Worm (Caenorhabditis elegans): ENCODE measurements around the gene lea-1.
A peak's percentile ranks its signal among the peaks of the same experiment; 100 is the strongest.

lea-1 gene

DNA sequence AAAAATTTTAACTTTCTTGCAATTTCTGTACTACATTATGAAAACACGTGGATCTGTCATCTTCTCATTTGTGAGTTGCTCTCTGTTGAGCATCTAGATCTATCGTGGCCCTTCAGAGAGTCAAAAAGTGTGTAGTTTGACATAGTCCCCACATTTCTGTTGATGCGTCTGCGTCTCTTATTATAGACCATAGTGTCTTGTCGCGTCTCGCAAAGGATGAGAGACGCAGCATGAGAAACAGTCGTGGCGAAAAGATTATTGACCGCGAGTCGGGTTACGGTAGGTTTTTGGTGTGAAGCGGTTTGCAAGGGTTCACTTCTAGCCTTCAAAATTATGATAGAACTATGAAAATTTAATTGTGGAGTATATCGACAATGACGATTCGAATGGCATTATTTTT, 30.5 kb downstream of the lea-1 start (continued):
- TF ChIP-seq ceh-62 (tag; optimal IDR thresholded peaks at IDR 0.05) (no peak), nhr-77 (tag; optimal IDR thresholded peaks at IDR 0.05) (no peak), ceh-82 (tag; optimal IDR thresholded peaks at IDR 0.05) (no peak), lin-38 (GFP tag; IDR thresholded peaks at IDR 0.05) (no peak), ces-1 (GFP tag; optimal IDR thresholded peaks at IDR 0.05) (no peak), D1046.2 (GFP tag; IDR thresholded peaks at IDR 0.05) (no peak), cey-2 (tag; optimal IDR thresholded peaks at IDR 0.05; ENCODE audit: borderline replicate concordance, insufficient read depth) (no peak), Y75B8A.6 (GFP tag; IDR thresholded peaks at IDR 0.05) (no peak), lin-15B (tag; optimal IDR thresholded peaks at IDR 0.05) (no peak), Y48G9A.11 (GFP tag; IDR thresholded peaks at IDR 0.05) (no peak), nhr-11 (tag; optimal IDR thresholded peaks at IDR 0.05) (peak; percentile 46), fos-1 (tag; optimal IDR thresholded peaks at IDR 0.05) (no peak), T26A8.4 (GFP tag; IDR thresholded peaks at IDR 0.05) (peak; percentile 38; the same call in 1 of the 2 replicates), daf-19 (GFP tag; conservative IDR thresholded peaks at IDR 0.05) (no peak), php-3 (GFP tag; IDR thresholded peaks at IDR 0.05) (no peak), daf-12 (tag; optimal IDR thresholded peaks at IDR 0.05) (no peak), set-16 (GFP tag; IDR thresholded peaks at IDR 0.05) (no peak), mes-2 (tag; optimal IDR thresholded peaks at IDR 0.05; ENCODE audit: poor library complexity, severe bottlenecking) (peak; percentile 79), sdz-12 (GFP tag; optimal IDR thresholded peaks at IDR 0.05) (no peak), hmg-1.1 (GFP tag; IDR thresholded peaks at IDR 0.05) (peak; percentile 78), aly-2 (tag; optimal IDR thresholded peaks at IDR 0.05) (no peak), ctbp-1 (GFP tag; IDR thresholded peaks at IDR 0.05) (peak; percentile 50; the same call in 1 of the 2 replicates), lin-1 (GFP tag; IDR thresholded peaks at IDR 0.05) (no peak), ZK337.2 (GFP tag; IDR thresholded peaks at IDR 0.05) (no peak), mdl-1 (tag; optimal IDR thresholded peaks at IDR 0.05) (peak; percentile 45 to 65), ceh-32 (tag; optimal IDR thresholded peaks at IDR 0.05; ENCODE audit: poor library complexity) (no peak), skn-1 (tag; optimal IDR thresholded peaks at IDR 0.05) (no peak), lin-13 (GFP tag; optimal IDR thresholded peaks at IDR 0.05) (no peak), mep-1 (tag; optimal IDR thresholded peaks at IDR 0.05) (no peak), nhr-10 (tag; optimal IDR thresholded peaks at IDR 0.05) (no peak), lin-39 (tag; optimal IDR thresholded peaks at IDR 0.05) (no peak), T20F7.1 (GFP tag; optimal IDR thresholded peaks at IDR 0.05) (no peak), saeg-2 (GFP tag; IDR thresholded peaks at IDR 0.05) (no peak), madf-5 (GFP tag; IDR thresholded peaks at IDR 0.05) (no peak), mxl-3 (GFP tag; optimal IDR thresholded peaks at IDR 0.05) (peak; percentile 57), nhr-42 (GFP tag; IDR thresholded peaks at IDR 0.05) (no peak), madf-9 (GFP tag; conservative IDR thresholded peaks at IDR 0.05) (no peak), ztf-11 (tag; optimal IDR thresholded peaks at IDR 0.05) (no peak), gei-8 (GFP tag; optimal IDR thresholded peaks at IDR 0.05) (no peak), pqm-1 (tag; optimal IDR thresholded peaks at IDR 0.05) (no peak), R02D3.7 (tag; optimal IDR thresholded peaks at IDR 0.05) (no peak), nhr-48 (tag; optimal IDR thresholded peaks at IDR 0.05) (peak; percentile 15), spr-1 (tag; optimal IDR thresholded peaks at IDR 0.05) (peak; percentile 10), lsy-2 (tag; optimal IDR thresholded peaks at IDR 0.05) (peak; percentile 87 to 97), daf-8 (GFP tag; IDR thresholded peaks at IDR 0.05) (no peak), jun-1 (tag; optimal IDR thresholded peaks at IDR 0.05) (no peak), ZK546.5 (tag; optimal IDR thresholded peaks at IDR 0.05) (no peak), ztf-7 (tag; optimal IDR thresholded peaks at IDR 0.05) (no peak), unc-130 (GFP tag; optimal IDR thresholded peaks at IDR 0.05) (no peak), fkh-10 (GFP tag; optimal IDR thresholded peaks at IDR 0.05) (no peak), zag-1 (tag; optimal IDR thresholded peaks at IDR 0.05) (no peak), nhr-111 (GFP tag; optimal IDR thresholded peaks at IDR 0.05) (no peak), zfp-3 (GFP tag; conservative IDR thresholded peaks at IDR 0.05) (0 out of 2 replicates have a peak, but pooled peaks have one; percentile 48)

All from whole organism, L4 larva.